Worm (Caenorhabditis elegans): Measurements from ENCODE around the gene srxa-5.

Gene srxa-5

DNA sequence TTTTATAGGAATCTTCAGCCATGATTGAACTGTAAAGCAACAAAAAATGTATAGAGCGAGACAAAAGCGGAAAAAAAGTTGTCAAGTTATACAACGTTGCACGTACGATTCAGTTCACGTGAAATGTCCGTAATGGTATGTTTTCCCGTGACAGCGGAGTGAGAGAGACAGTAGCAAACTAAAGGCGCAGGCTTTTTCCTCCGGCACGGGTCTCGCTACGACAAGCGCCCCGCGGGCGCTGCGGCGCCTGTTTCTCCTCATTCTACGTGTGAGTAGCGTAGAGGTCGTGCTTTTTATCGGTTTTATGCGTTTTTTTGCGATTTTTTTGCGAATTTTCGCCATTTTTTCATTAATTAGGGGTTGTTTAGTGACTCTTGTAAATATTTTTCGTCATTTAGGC is 30.9 kb downstream of the srxa-5 start:
- TF ChIP-seq F33H1.4 (GFP tag; IDR thresholded peaks at IDR 0.05) (peak; percentile 77), madf-6 (GFP tag; IDR thresholded peaks at IDR 0.05) (peak; percentile 55; the same call in 1 of the 2 replicates), efl-1 (GFP tag; optimal IDR thresholded peaks at IDR 0.05) (peak; percentile 48), madf-8 (GFP tag; conservative IDR thresholded peaks at IDR 0.05) (peak; percentile 35), D2030.7 (GFP tag; IDR thresholded peaks at IDR 0.05) (peak; percentile 54), lsl-1 (GFP tag; optimal IDR thresholded peaks at IDR 0.05) (peak; percentile 73), dox-1 (GFP tag; IDR thresholded peaks at IDR 0.05) (peak; percentile 36; the same call in 1 of the 2 replicates)

DNA sequence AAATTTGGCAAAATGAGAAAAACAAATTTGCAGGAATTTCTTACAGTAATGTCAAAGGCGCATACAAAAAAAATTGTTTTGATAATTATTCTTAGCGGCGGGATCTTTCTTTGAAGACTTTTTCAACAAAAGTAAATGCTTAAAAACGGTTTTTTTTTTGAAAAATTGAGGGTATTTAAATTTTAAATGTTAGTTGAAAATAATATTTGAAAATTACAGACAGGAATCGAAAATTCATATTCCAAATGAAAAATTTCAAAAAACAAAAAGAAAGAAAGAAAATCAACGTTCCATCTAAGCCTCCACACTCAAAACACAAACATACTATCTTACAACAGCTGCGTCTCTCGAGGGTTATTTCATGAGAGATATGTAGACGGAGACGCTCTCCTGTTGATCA is 44.4 kb downstream of the srxa-5 start:
- no peak for TF ChIP-seq dpl-1 (GFP tag; optimal IDR thresholded peaks at IDR 0.05)
- TF ChIP-seq tbx-9 (tag; optimal IDR thresholded peaks at IDR 0.05; ENCODE audit: borderline replicate concordance), result no peak
- TF ChIP-seq mes-4 (tag; optimal IDR thresholded peaks at IDR 0.05), result no peak
- TF ChIP-seq ceh-27 (GFP tag; optimal IDR thresholded peaks at IDR 0.05), result no peak
- no peak for TF ChIP-seq ceh-58 (GFP tag; IDR thresholded peaks at IDR 0.05)
- no peak for TF ChIP-seq nfya-1 (tag; optimal IDR thresholded peaks at IDR 0.05; ENCODE audit: borderline replicate concordance, insufficient read depth)
- TF ChIP-seq Y53G8AR.9 (GFP tag; conservative IDR thresholded peaks at IDR 0.05), result no peak
- TF ChIP-seq ZK185.1 (tag; optimal IDR thresholded peaks at IDR 0.05; ENCODE audit: poor library complexity, severe bottlenecking), result no peak
- TF ChIP-seq snpc-1.1 (tag; optimal IDR thresholded peaks at IDR 0.05; ENCODE audit: insufficient read depth), result no peak
- TF ChIP-seq ztf-6 (GFP tag; IDR thresholded peaks at IDR 0.05), result no peak
- no peak for TF ChIP-seq ceh-91 (GFP tag; IDR thresholded peaks at IDR 0.05)
- TF ChIP-seq aptf-2 (GFP tag; conservative IDR thresholded peaks at IDR 0.05), result no peak

DNA sequence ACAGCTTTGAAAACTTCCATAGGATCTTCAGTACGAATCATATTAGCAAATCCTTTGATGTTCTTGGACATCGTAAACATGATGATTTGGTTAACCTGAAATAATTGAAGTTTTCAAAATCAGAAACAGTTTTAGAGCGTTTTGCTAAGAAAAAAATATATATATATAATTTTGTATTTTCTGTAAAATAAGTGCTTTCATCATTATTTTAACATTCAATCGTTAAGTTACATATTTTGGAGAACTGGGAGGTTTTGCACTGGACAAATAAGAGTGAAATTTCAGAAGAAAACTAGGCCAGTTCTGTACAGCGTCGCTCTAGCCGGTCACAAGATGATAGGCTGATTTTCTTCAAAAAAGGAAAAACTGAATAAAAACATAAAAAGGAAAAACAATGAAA is 45.8 kb downstream of the srxa-5 start, which contains the start of gene F27B3.6:
TSS of gene F27B3.6 (minus strand) at position 101 of the 400 bp plus-strand sequence.
- TF ChIP-seq zfh-2 (GFP tag; conservative IDR thresholded peaks at IDR 0.05), result no peak
- TF ChIP-seq Y56A3A.18 (GFP tag; IDR thresholded peaks at IDR 0.05), result no peak
- no peak for TF ChIP-seq madf-10 (tag; optimal IDR thresholded peaks at IDR 0.05)
- no peak for TF ChIP-seq ceh-40 (GFP tag; IDR thresholded peaks at IDR 0.05)
- no peak for TF ChIP-seq chd-7 (tag; optimal IDR thresholded peaks at IDR 0.05)
- no peak for TF ChIP-seq sdz-38 (tag; optimal IDR thresholded peaks at IDR 0.05)
- TF ChIP-seq ztf-22 (GFP tag; optimal IDR thresholded peaks at IDR 0.05), result no peak
- no peak for TF ChIP-seq efl-1 (GFP tag; optimal IDR thresholded peaks at IDR 0.05)
- no peak for TF ChIP-seq lin-26 (GFP tag; IDR thresholded peaks at IDR 0.05)
- no peak for TF ChIP-seq snpc-1.1 (tag; optimal IDR thresholded peaks at IDR 0.05; ENCODE audit: insufficient read depth)
- no peak for TF ChIP-seq rpc-1 (optimal IDR thresholded peaks at IDR 0.05)
- TF ChIP-seq rpc-1 (tag; optimal IDR thresholded peaks at IDR 0.05), result no peak
- no peak for TF ChIP-seq akir-1 (GFP tag; optimal IDR thresholded peaks at IDR 0.05)
- TF ChIP-seq rcor-1 (GFP tag; IDR thresholded peaks at IDR 0.05), result no peak
- no peak for TF ChIP-seq lsl-1 (GFP tag; optimal IDR thresholded peaks at IDR 0.05)
- TF ChIP-seq dpff-1 (tag; optimal IDR thresholded peaks at IDR 0.05), result no peak
- TF ChIP-seq B0035.1 (tag; optimal IDR thresholded peaks at IDR 0.05), result no peak
- no peak for TF ChIP-seq aptf-3 (GFP tag; IDR thresholded peaks at IDR 0.05)

DNA sequence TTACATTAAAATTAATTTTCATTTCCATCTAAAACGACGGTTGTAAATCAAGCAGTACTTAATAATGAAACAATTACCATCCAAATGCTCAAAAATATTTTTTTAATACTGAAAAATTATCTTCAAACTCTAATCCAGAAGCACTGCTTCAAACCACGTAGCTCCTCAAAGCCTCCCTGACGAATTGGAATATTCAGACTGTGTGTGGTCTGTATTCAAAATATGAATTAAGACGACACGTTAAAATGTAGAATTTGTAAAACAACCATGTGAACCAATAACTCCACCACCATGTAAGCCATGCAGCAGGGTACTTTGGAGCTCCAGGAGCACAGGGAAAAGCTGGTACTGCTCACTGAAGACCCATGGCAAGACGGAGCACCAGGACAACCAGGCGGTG is 46.7 kb downstream of the srxa-5 start, which contains the start of gene F27B3.8:
TSS of gene F27B3.8 (plus strand) at position 301 of the 400 bp plus-strand sequence.
- TF ChIP-seq F57A8.1 (GFP tag; optimal IDR thresholded peaks at IDR 0.05), result no peak
- TF ChIP-seq xnd-1 (tag; optimal IDR thresholded peaks at IDR 0.05), result no peak
- no peak for TF ChIP-seq B0019.2 (GFP tag; conservative IDR thresholded peaks at IDR 0.05)
- TF ChIP-seq hmg-20 (GFP tag; IDR thresholded peaks at IDR 0.05), result no peak
- no peak for TF ChIP-seq sptf-2 (GFP tag; optimal IDR thresholded peaks at IDR 0.05)
- TF ChIP-seq nfya-1 (tag; optimal IDR thresholded peaks at IDR 0.05; ENCODE audit: borderline replicate concordance, insufficient read depth), result no peak
- no peak for TF ChIP-seq hrde-1 (tag; optimal IDR thresholded peaks at IDR 0.05; ENCODE audit: borderline replicate concordance)
- TF ChIP-seq lsy-27 (tag; optimal IDR thresholded peaks at IDR 0.05; ENCODE audit: borderline replicate concordance, insufficient read depth), result no peak
- TF ChIP-seq F49E8.2 (tag; optimal IDR thresholded peaks at IDR 0.05; ENCODE audit: insufficient read depth), result no peak
- TF ChIP-seq B0336.3 (GFP tag; IDR thresholded peaks at IDR 0.05), result no peak
- TF ChIP-seq mcd-1 (GFP tag; IDR thresholded peaks at IDR 0.05), result no peak
- no peak for TF ChIP-seq Y56A3A.18 (GFP tag; IDR thresholded peaks at IDR 0.05)
- no peak for TF ChIP-seq bed-2 (GFP tag; IDR thresholded peaks at IDR 0.05)
